Fruit fly (Drosophila melanogaster) whole organism, embryonic: ENCODE measurements around the gene w.
A peak's percentile ranks its signal among the peaks of the same experiment; 100 is the strongest.

Experiments
- Asciz ChIP-seq: fragments of 200-800 bp; sonication (Bioruptor generic); optimal IDR thresholded peaks from 2 replicates; lab custom pipeline; 2017; ENCODE audit warnings: missing biosample characterization, mild to moderate bottlenecking, missing genetic modification characterization, missing genetic modification reagents
- Blimp-1 ChIP-seq: fragments of 200-800 bp; sonication (Bioruptor generic); optimal IDR thresholded peaks from 3 replicates; lab custom pipeline; 2018; ENCODE audit warnings: missing biosample characterization, missing genetic modification characterization, mild to moderate bottlenecking, moderate library complexity, missing genetic modification reagents
- CG12659 ChIP-seq: fragments of 200-800 bp; sonication (Bioruptor generic); optimal IDR thresholded peaks from 3 replicates; lab custom pipeline; 2017; ENCODE audit warnings: mild to moderate bottlenecking, missing biosample characterization, missing genetic modification reagents, missing genetic modification characterization
- CG12769 ChIP-seq: fragments of 200-800 bp; sonication (Bioruptor generic); optimal IDR thresholded peaks from 2 replicates; lab custom pipeline; 2019; ENCODE audit warnings: missing biosample characterization, mild to moderate bottlenecking, missing genetic modification characterization, moderate library complexity
- CG13123 ChIP-seq: fragments of 200-800 bp; sonication (Bioruptor generic); optimal IDR thresholded peaks from 2 replicates; lab custom pipeline; 2016; ENCODE audit warnings: missing biosample characterization, missing genetic modification characterization
- CG13624 ChIP-seq: fragments of 200-800 bp; sonication (Bioruptor generic); optimal IDR thresholded peaks from 2 replicates; lab custom pipeline; 2016; ENCODE audit warnings: missing biosample characterization, missing genetic modification characterization
- CG13775 ChIP-seq: fragments of 200-800 bp; sonication (Bioruptor generic); optimal IDR thresholded peaks from 3 replicates; lab custom pipeline; 2017; ENCODE audit warnings: missing biosample characterization, mild to moderate bottlenecking, missing genetic modification characterization
- CG14667 ChIP-seq: fragments of 200-800 bp; sonication (Bioruptor generic); IDR thresholded peaks from 2 replicates; pipeline ENCODE4 v1.3.6; 2022; ENCODE audit warnings: missing biosample characterization, missing genetic modification characterization
- CG14965 ChIP-seq: fragments of 200-800 bp; sonication (Bioruptor generic); optimal IDR thresholded peaks from 2 replicates; lab custom pipeline; 2016; ENCODE audit warnings: missing biosample characterization, missing genetic modification characterization, borderline replicate concordance
- CG1647 ChIP-seq: fragments of 200-800 bp; sonication (Bioruptor generic); optimal IDR thresholded peaks from 3 replicates; lab custom pipeline; 2016; ENCODE audit warnings: missing biosample characterization, missing genetic modification characterization
- CG16863 ChIP-seq: fragments of 200-800 bp; sonication (Bioruptor generic); optimal IDR thresholded peaks from 3 replicates; lab custom pipeline; 2016; ENCODE audit warnings: missing biosample characterization, missing genetic modification characterization
- CG17612 ChIP-seq: fragments of 200-800 bp; sonication (Bioruptor generic); IDR thresholded peaks from 2 replicates; pipeline ENCODE4 v1.3.6; 2022; ENCODE audit warnings: missing biosample characterization, missing genetic modification characterization
- CG2889 ChIP-seq: fragments of 200-800 bp; sonication (Bioruptor generic); IDR thresholded peaks from 3 replicates; pipeline ENCODE4 v1.3.6; 2022; ENCODE audit warnings: missing biosample characterization, missing genetic modification characterization
- CG30403 ChIP-seq: fragments of 200-800 bp; sonication (Bioruptor generic); optimal IDR thresholded peaks from 3 replicates; lab custom pipeline; 2016; ENCODE audit warnings: missing biosample characterization, missing genetic modification characterization
- CG31388 ChIP-seq: fragments of 200-800 bp; sonication (Bioruptor generic); optimal IDR thresholded peaks from 2 replicates; lab custom pipeline; 2016; ENCODE audit warnings: missing biosample characterization, missing genetic modification characterization
- CG33557 ChIP-seq: fragments of 200-800 bp; sonication (Bioruptor generic); optimal IDR thresholded peaks from 2 replicates; lab custom pipeline; 2019; ENCODE audit warnings: missing biosample characterization, mild to moderate bottlenecking, missing genetic modification characterization, moderate library complexity
- CG3838 ChIP-seq: fragments of 200-800 bp; sonication (Bioruptor generic); optimal IDR thresholded peaks from 3 replicates; lab custom pipeline; 2016; ENCODE audit warnings: missing biosample characterization, missing genetic modification characterization
- CG4282 ChIP-seq: fragments of 200-800 bp; sonication (Bioruptor generic); optimal IDR thresholded peaks from 2 replicates; lab custom pipeline; 2016; ENCODE audit warnings: missing biosample characterization, missing genetic modification characterization
- CG4820 ChIP-seq: fragments of 200-800 bp; sonication (Bioruptor generic); optimal IDR thresholded peaks from 3 replicates; lab custom pipeline; 2016; ENCODE audit warnings: missing biosample characterization, missing genetic modification characterization
- CG6254 ChIP-seq: fragments of 200-800 bp; sonication (Bioruptor generic); optimal IDR thresholded peaks from 3 replicates; lab custom pipeline; 2017; ENCODE audit warnings: mild to moderate bottlenecking, missing biosample characterization, missing genetic modification reagents, missing genetic modification characterization
- CG6813 ChIP-seq: fragments of 200-800 bp; sonication (Bioruptor generic); optimal IDR thresholded peaks from 2 replicates; lab custom pipeline; 2017; ENCODE audit warnings: missing biosample characterization, missing genetic modification characterization, mild to moderate bottlenecking, moderate library complexity, missing genetic modification reagents
- CG7928 ChIP-seq: fragments of 200-800 bp; sonication (Bioruptor generic); optimal IDR thresholded peaks from 2 replicates; lab custom pipeline; 2017; ENCODE audit warnings: missing biosample characterization, mild to moderate bottlenecking, missing genetic modification characterization
- E2f2 ChIP-seq: fragments of 200-800 bp; sonication (Bioruptor generic); IDR thresholded peaks from 2 replicates; pipeline ENCODE4 v1.3.6; 2022; ENCODE audit warnings: missing biosample characterization, missing genetic modification characterization
- Ets65A ChIP-seq: fragments of 200-800 bp; sonication (Bioruptor generic); peaks from one replicate; lab custom pipeline; 2016; ENCODE audit warnings: missing biosample characterization, missing genetic modification characterization
- HLH4C ChIP-seq: fragments of 200-800 bp; sonication (Bioruptor generic); IDR thresholded peaks from 3 replicates; pipeline ENCODE4 v1.3.6; 2022; ENCODE audit warnings: missing biosample characterization, missing genetic modification characterization; ENCODE audit not compliant: partially characterized antibody
- Hmr ChIP-seq: fragments of 200-800 bp; sonication (Bioruptor generic); optimal IDR thresholded peaks from 3 replicates; lab custom pipeline; 2017; ENCODE audit warnings: mild to moderate bottlenecking, missing biosample characterization, missing genetic modification reagents, missing genetic modification characterization
- Med ChIP-seq: fragments of 200-800 bp; sonication (Bioruptor generic); peaks from one replicate; lab custom pipeline; 2016; ENCODE audit warnings: missing biosample characterization, missing genetic modification characterization, mild to moderate bottlenecking, inconsistent platforms, moderate library complexity
- NC2β ChIP-seq: fragments of 200-800 bp; sonication (Bioruptor generic); optimal IDR thresholded peaks from 2 replicates; lab custom pipeline; 2016; ENCODE audit warnings: missing biosample characterization, missing genetic modification characterization
- Oli ChIP-seq: fragments of 200-800 bp; sonication (Bioruptor generic); optimal IDR thresholded peaks from 2 replicates; lab custom pipeline; 2018; ENCODE audit warnings: missing biosample characterization, mild to moderate bottlenecking, missing genetic modification characterization, moderate library complexity
- PHDP ChIP-seq: fragments of 200-800 bp; sonication (Bioruptor generic); optimal IDR thresholded peaks from 3 replicates; lab custom pipeline; 2018; ENCODE audit warnings: missing biosample characterization, mild to moderate bottlenecking, missing genetic modification characterization, moderate library complexity
- Pdp1 ChIP-seq, 2 experiments: fragments of 200-800 bp; sonication (Bioruptor generic); optimal IDR thresholded peaks; 3 replicates each; lab custom pipeline; 2016; ENCODE audit warnings: missing biosample characterization in 2 of 2, missing genetic modification characterization in 2 of 2, mild to moderate bottlenecking in 1 of 2, moderate library complexity in 1 of 2
- Xrp1 ChIP-seq: fragments of 200-800 bp; sonication (Bioruptor generic); IDR thresholded peaks from 2 replicates; pipeline ENCODE4 v1.3.6; 2022; ENCODE audit warnings: missing biosample characterization, missing genetic modification characterization
- YL-1 ChIP-seq: fragments of 200-800 bp; sonication (Bioruptor generic); optimal IDR thresholded peaks from 3 replicates; lab custom pipeline; 2017; ENCODE audit warnings: missing biosample characterization, mild to moderate bottlenecking, missing genetic modification characterization
- ase ChIP-seq: fragments of 200-800 bp; sonication (Bioruptor generic); IDR thresholded peaks from 3 replicates; pipeline ENCODE4 v1.3.6; 2022; ENCODE audit warnings: missing biosample characterization, missing genetic modification characterization
- chinmo ChIP-seq: fragments of 200-800 bp; sonication (Bioruptor generic); IDR thresholded peaks from 4 replicates; pipeline ENCODE4 v1.3.6; 2022; ENCODE audit warnings: missing biosample characterization, missing genetic modification characterization; ENCODE audit not compliant: partially characterized antibody
- crc ChIP-seq: fragments of 200-800 bp; sonication (Bioruptor generic); optimal IDR thresholded peaks from 2 replicates; lab custom pipeline; 2016; ENCODE audit warnings: missing biosample characterization, missing genetic modification characterization
- dimm ChIP-seq: fragments of 200-800 bp; sonication (Bioruptor generic); IDR thresholded peaks from 2 replicates; pipeline ENCODE4 v1.3.6; 2022; ENCODE audit warnings: missing biosample characterization, missing genetic modification characterization
- ewg ChIP-seq: fragments of 200-800 bp; sonication (Bioruptor generic); optimal IDR thresholded peaks from 3 replicates; lab custom pipeline; 2017; ENCODE audit warnings: mild to moderate bottlenecking, missing biosample characterization, missing genetic modification reagents, missing genetic modification characterization
- gcm ChIP-seq: fragments of 200-800 bp; sonication (Bioruptor generic); optimal IDR thresholded peaks from 2 replicates; lab custom pipeline; 2019; ENCODE audit warnings: missing biosample characterization, mild to moderate bottlenecking, missing genetic modification characterization, moderate library complexity
- hb ChIP-seq: fragments of 200-800 bp; sonication (Bioruptor generic); IDR thresholded peaks from 3 replicates; pipeline ENCODE4 v1.3.6; 2022; ENCODE audit warnings: missing biosample characterization, missing genetic modification characterization; ENCODE audit not compliant: partially characterized antibody
- hkb ChIP-seq, 2 experiments: fragments of 200-800 bp in 1 of 2; fragments of >200 bp in 1 of 2; sonication (Bioruptor generic) in 1 of 2; IDR thresholded peaks in 1 of 2; optimal IDR thresholded peaks in 1 of 2; 2 replicates each; pipeline versions ENCODE4 v1.3.6 to Lab custom; 2017 to 2022; ENCODE audit warnings: missing biosample characterization in 1 of 2, missing genetic modification characterization in 1 of 2
- insv ChIP-seq, 2 experiments: fragments of 200-800 bp; sonication (Bioruptor generic); optimal IDR thresholded peaks; 3 replicates each; lab custom pipeline; 2016 to 2018; ENCODE audit warnings: missing biosample characterization in 2 of 2, missing genetic modification characterization in 2 of 2
- jigr1 ChIP-seq: fragments of 200-800 bp; sonication (Bioruptor generic); IDR thresholded peaks from 3 replicates; pipeline ENCODE4 v1.3.6; 2022; ENCODE audit warnings: missing biosample characterization, missing genetic modification characterization
- lbe ChIP-seq: fragments of 200-800 bp; sonication (Bioruptor generic); optimal IDR thresholded peaks from 2 replicates; lab custom pipeline; 2016; ENCODE audit warnings: missing biosample characterization, mild to moderate bottlenecking, missing genetic modification characterization
- scrt ChIP-seq: fragments of 200-800 bp; sonication (Bioruptor generic); optimal IDR thresholded peaks from 2 replicates; lab custom pipeline; 2018; ENCODE audit warnings: missing biosample characterization, mild to moderate bottlenecking, missing genetic modification characterization, moderate library complexity
- sna ChIP-seq: fragments of 200-800 bp; sonication (Bioruptor generic); IDR thresholded peaks from 2 replicates; pipeline ENCODE4 v1.3.6; 2022; ENCODE audit warnings: missing biosample characterization, missing genetic modification characterization; ENCODE audit not compliant: partially characterized antibody
- tio ChIP-seq: fragments of 200-800 bp; sonication (Bioruptor generic); optimal IDR thresholded peaks from 2 replicates; lab custom pipeline; 2017; ENCODE audit warnings: missing biosample characterization, missing genetic modification characterization, inconsistent platforms
- vfl ChIP-seq: fragments of 200-800 bp; sonication (Bioruptor generic); optimal IDR thresholded peaks from 2 replicates; lab custom pipeline; 2016; ENCODE audit warnings: missing biosample characterization, missing genetic modification characterization
- zfh2 ChIP-seq: fragments of 200-800 bp; sonication (Bioruptor generic); optimal IDR thresholded peaks from 2 replicates; lab custom pipeline; 2016; ENCODE audit warnings: missing biosample characterization, missing genetic modification characterization

w gene

DNA sequence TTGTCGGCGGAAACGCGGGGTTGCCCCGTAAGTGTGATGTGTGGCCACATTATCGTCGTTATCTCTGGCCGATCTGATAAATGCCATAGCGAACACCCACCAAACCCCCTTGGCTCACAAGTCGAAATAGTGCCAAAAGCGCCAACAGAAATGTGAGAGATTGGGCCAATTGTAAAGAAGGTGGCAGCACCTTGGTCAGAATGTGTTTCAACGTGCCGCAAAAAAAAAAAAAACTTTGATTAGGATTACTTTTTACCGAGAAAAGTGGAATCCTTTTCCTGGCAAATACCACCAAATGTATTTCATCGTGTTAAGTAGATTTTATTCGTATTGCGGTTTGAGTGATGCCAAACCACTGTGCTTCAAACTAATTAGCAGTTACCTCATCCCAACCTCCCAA lies 53.2 kb downstream of the w start (continued):
- TF ChIP-seq CG13123 = no peak
- peak; percentile 42 for TF ChIP-seq CG6254
- peak; percentile 39 for TF ChIP-seq CG7928 (GFP tag; lab: Kevin White, UChicago)
- peak; percentile 53 for TF ChIP-seq Blimp-1
- TF ChIP-seq Med (GFP tag; lab: Kevin White, UChicago) = peak; percentile 97
- peak; percentile 77 to 82 for TF ChIP-seq Pdp1 (GFP tag; optimal IDR thresholded peaks at IDR 0.05; lab: Kevin White, UChicago)
- peak; percentile 63 for TF ChIP-seq CG1647 (GFP tag; lab: Kevin White, UChicago)
- peak; percentile 65 for TF ChIP-seq CG13775 (GFP tag; lab: Kevin White, UChicago)
- TF ChIP-seq lbe (GFP tag; lab: Kevin White, UChicago) = no peak
- no peak for TF ChIP-seq sna (GFP tag; lab: Robert Waterston, UW)
- peak; percentile 87 for TF ChIP-seq vfl
- peak; percentile 89 for TF ChIP-seq zfh2
- TF ChIP-seq tio = peak; percentile 69
- no peak for TF ChIP-seq CG33557 (GFP tag; lab: Kevin White, UChicago)
- TF ChIP-seq CG4820 (GFP tag; lab: Kevin White, UChicago) = peak; percentile 54
- no peak for TF ChIP-seq CG14965
- TF ChIP-seq CG12659 (GFP tag; lab: Kevin White, UChicago) = peak; percentile 86
- TF ChIP-seq hb = 0 out of 3 replicates have a peak, but pooled peaks have one; percentile 24
- TF ChIP-seq crc (GFP tag; lab: Kevin White, UChicago) = peak; percentile 78
- TF ChIP-seq HLH4C = no peak
- peak; percentile 79 for TF ChIP-seq PHDP (tag; lab: Kevin White, UChicago)
- peak; percentile 76 for TF ChIP-seq CG14667 (GFP tag; lab: Robert Waterston, UW)
- peak; percentile 72 for TF ChIP-seq CG30403 (GFP tag; lab: Kevin White, UChicago)
- TF ChIP-seq CG2889 (GFP tag; lab: Robert Waterston, UW) = peak; percentile 87
- peak; percentile 91 for TF ChIP-seq Hmr (GFP tag; lab: Kevin White, UChicago)
- TF ChIP-seq ase (GFP tag; lab: Robert Waterston, UW) = peak; percentile 85; the same call in 2 of the 3 replicates
- TF ChIP-seq Oli = peak; percentile 79
- peak; percentile 72 for TF ChIP-seq Xrp1 (GFP tag; lab: Robert Waterston, UW)
- TF ChIP-seq CG17612 (GFP tag; lab: Robert Waterston, UW) = peak; percentile 40; the same call in 1 of the 2 replicates
- TF ChIP-seq CG3838 = no peak
- TF ChIP-seq CG13624 = peak; percentile 81
- no peak for TF ChIP-seq chinmo (GFP tag; lab: Robert Waterston, UW)
- TF ChIP-seq scrt (GFP tag; lab: Kevin White, UChicago) = peak; percentile 63
- TF ChIP-seq E2f2 (GFP tag; lab: Robert Waterston, UW) = peak; percentile 73
- peak; percentile 74 for TF ChIP-seq dimm (GFP tag; lab: Robert Waterston, UW)
- peak; percentile 71 for TF ChIP-seq CG12769 (tag; lab: Kevin White, UChicago)
- no peak for TF ChIP-seq hkb (optimal IDR thresholded peaks at IDR 0.05; lab: Kevin White, UChicago)
- TF ChIP-seq hkb (GFP tag; IDR thresholded peaks at IDR 0.05; lab: Robert Waterston, UW) = peak; percentile 88
- peak; percentile 22 for TF ChIP-seq ewg (GFP tag; lab: Kevin White, UChicago)
- TF ChIP-seq Asciz = peak; percentile 47
- TF ChIP-seq YL-1 (GFP tag; lab: Kevin White, UChicago) = no peak
- no peak for TF ChIP-seq insv (GFP tag; optimal IDR thresholded peaks at IDR 0.05; lab: Kevin White, UChicago)
- peak; percentile 39 for TF ChIP-seq NC2β
- TF ChIP-seq CG6813 = peak; percentile 68
- peak; percentile 78; the same call in 2 of the 3 replicates for TF ChIP-seq jigr1 (GFP tag; lab: Robert Waterston, UW)
- peak; percentile 75 for TF ChIP-seq CG4282 (GFP tag; lab: Kevin White, UChicago)
- TF ChIP-seq CG31388 (GFP tag; lab: Kevin White, UChicago) = peak; percentile 0
- TF ChIP-seq CG16863 (GFP tag; lab: Kevin White, UChicago) = peak; percentile 81
- TF ChIP-seq Ets65A (GFP tag; lab: Kevin White, UChicago) = peak; percentile 63
- peak; percentile 6 for TF ChIP-seq gcm
